Worm (Caenorhabditis elegans) whole organism, young adult: ENCODE measurements around the gene hecw-1.
A peak's percentile ranks its signal among the peaks of the same experiment; 100 is the strongest.

ENCODE experiments used
- B0019.2 ChIP-seq: fragments of 200-800 bp; sonication (Bioruptor generic); conservative IDR thresholded peaks from 2 replicates; pipeline ENCODE4 v1.3.6; 2022; ENCODE audit warnings: missing genetic modification reagents, missing genetic modification characterization, missing compliant biosample characterization
- B0035.1 ChIP-seq: sonication (generic microtip); optimal IDR thresholded peaks from 2 replicates; lab custom pipeline; 2016; ENCODE audit warnings: missing genetic modification characterization, mild to moderate bottlenecking, missing compliant biosample characterization, missing genotype, missing genetic modification reagents
- B0336.3 ChIP-seq: fragments of 200-800 bp; sonication (Bioruptor generic); IDR thresholded peaks from 2 replicates; pipeline ENCODE4 v1.3.6; 2022; ENCODE audit warnings: missing genetic modification characterization, missing compliant biosample characterization
- C17E4.6 ChIP-seq: fragments of 200-800 bp; sonication (Bioruptor generic); IDR thresholded peaks from 2 replicates; pipeline ENCODE4 v1.3.6; 2022; ENCODE audit warnings: missing genetic modification reagents, missing genetic modification characterization, missing compliant biosample characterization
- F10E7.11 ChIP-seq: sonication (generic microtip); optimal IDR thresholded peaks from 2 replicates; lab custom pipeline; 2017; ENCODE audit warnings: mild to moderate bottlenecking, missing genetic modification characterization, moderate library complexity, missing compliant biosample characterization
- F23B12.7 ChIP-seq: sonication (generic microtip); optimal IDR thresholded peaks from 2 replicates; lab custom pipeline; 2017; ENCODE audit warnings: missing genetic modification characterization, mild to moderate bottlenecking, missing compliant biosample characterization, antibody characterized with exemption, moderate library complexity; ENCODE audit not compliant: insufficient read depth
- F55B11.4 ChIP-seq: sonication (generic microtip); optimal IDR thresholded peaks from 2 replicates; lab custom pipeline; 2016; ENCODE audit warnings: missing compliant biosample characterization, missing genetic modification characterization, borderline replicate concordance; ENCODE audit not compliant: insufficient read depth
- K11D2.4 ChIP-seq: fragments of 200-800 bp; sonication (Bioruptor generic); IDR thresholded peaks from 2 replicates; pipeline ENCODE4 v1.3.6; 2022; ENCODE audit warnings: missing genetic modification reagents, missing genetic modification characterization, missing compliant biosample characterization
- T26A5.8 ChIP-seq: sonication (generic microtip); optimal IDR thresholded peaks from 2 replicates; lab custom pipeline; 2016; ENCODE audit warnings: missing genetic modification characterization, missing compliant biosample characterization
- Y53F4B.3 ChIP-seq: fragments of 200-800 bp; sonication (Bioruptor generic); IDR thresholded peaks from 2 replicates; pipeline ENCODE4 v1.3.6; 2022; ENCODE audit warnings: missing genetic modification reagents, missing genetic modification characterization, missing compliant biosample characterization
- Y56A3A.18 ChIP-seq: fragments of 200-800 bp; sonication (Bioruptor generic); IDR thresholded peaks from 2 replicates; pipeline ENCODE4 v1.3.6; 2022; ENCODE audit warnings: missing genetic modification reagents, missing genetic modification characterization, missing compliant biosample characterization
- Y67H2A.10 ChIP-seq: fragments of 200-800 bp; sonication (Bioruptor generic); conservative IDR thresholded peaks from 2 replicates; pipeline ENCODE4 v1.3.6; 2022; ENCODE audit warnings: missing genetic modification reagents, missing genetic modification characterization, missing compliant biosample characterization
- Y95B8A.8 ChIP-seq: fragments of 200-800 bp; sonication (Bioruptor generic); IDR thresholded peaks from 2 replicates; pipeline ENCODE4 v1.3.6; 2022; ENCODE audit warnings: missing genetic modification reagents, missing genetic modification characterization, missing compliant biosample characterization
- ZK185.1 ChIP-seq: sonication (generic microtip); optimal IDR thresholded peaks from 2 replicates; lab custom pipeline; 2016; ENCODE audit warnings: mild to moderate bottlenecking, missing genetic modification characterization, missing compliant biosample characterization; ENCODE audit not compliant: poor library complexity, severe bottlenecking
- akir-1 ChIP-seq: fragments of 200-800 bp; sonication (Bioruptor generic); optimal IDR thresholded peaks from 2 replicates; lab custom pipeline; 2018; ENCODE audit warnings: mild to moderate bottlenecking, missing genetic modification characterization, moderate library complexity, missing compliant biosample characterization
- ama-1 ChIP-seq, 3 experiments: fragments of 150-350 bp in 1 of 3; sonication (generic microtip) in 2 of 3; optimal IDR thresholded peaks; 2 replicates each; lab custom pipeline; 2014 to 2018; ENCODE audit warnings: missing biosample characterization in 2 of 3, missing genetic modification characterization in 2 of 3, missing genetic modification reagents in 2 of 3
- atf-7 ChIP-seq: sonication (generic microtip); optimal IDR thresholded peaks from 2 replicates; lab custom pipeline; 2017; ENCODE audit warnings: mild to moderate bottlenecking, missing genetic modification characterization, missing compliant biosample characterization
- attf-5 ChIP-seq: fragments of 200-800 bp; sonication (Bioruptor generic); optimal IDR thresholded peaks from 2 replicates; lab custom pipeline; 2018; ENCODE audit warnings: mild to moderate bottlenecking, missing genetic modification characterization, missing compliant biosample characterization
- bed-2 ChIP-seq: fragments of 200-800 bp; sonication (Bioruptor generic); IDR thresholded peaks from 2 replicates; pipeline ENCODE4 v1.3.6; 2022; ENCODE audit warnings: missing genetic modification reagents, missing genetic modification characterization, missing compliant biosample characterization
- ceh-58 ChIP-seq: fragments of 200-800 bp; sonication (Bioruptor generic); IDR thresholded peaks from 2 replicates; pipeline ENCODE4 v1.3.6; 2022; ENCODE audit warnings: missing genetic modification characterization, missing compliant biosample characterization
- ceh-79 ChIP-seq: sonication (generic microtip); optimal IDR thresholded peaks from 2 replicates; lab custom pipeline; 2017; ENCODE audit warnings: mild to moderate bottlenecking, missing genetic modification characterization, missing compliant biosample characterization
- ceh-91 ChIP-seq: fragments of 200-800 bp; sonication (Bioruptor generic); IDR thresholded peaks from 2 replicates; pipeline ENCODE4 v1.3.6; 2022; ENCODE audit warnings: missing genetic modification reagents, missing genetic modification characterization, missing compliant biosample characterization
- efl-1 ChIP-seq: fragments of 150-350 bp; optimal IDR thresholded peaks from 2 replicates; lab custom pipeline; 2014; ENCODE audit warnings: missing biosample characterization, missing genetic modification reagents, missing genetic modification characterization
- egrh-3 ChIP-seq: fragments of 200-800 bp; sonication (Bioruptor generic); IDR thresholded peaks from 2 replicates; pipeline ENCODE4 v1.3.6; 2022; ENCODE audit warnings: missing genetic modification reagents, missing genetic modification characterization, missing compliant biosample characterization
- ekl-4 ChIP-seq: fragments of 200-800 bp; sonication (Bioruptor generic); IDR thresholded peaks from 2 replicates; pipeline ENCODE4 v1.3.6; 2022; ENCODE audit warnings: missing genetic modification reagents, missing genetic modification characterization, missing compliant biosample characterization
- fkh-3 ChIP-seq: sonication (generic microtip); optimal IDR thresholded peaks from 2 replicates; lab custom pipeline; 2016; ENCODE audit warnings: mild to moderate bottlenecking, missing genetic modification characterization, missing compliant biosample characterization
- hmg-1.2 ChIP-seq: fragments of 200-800 bp; sonication (Bioruptor generic); IDR thresholded peaks from 2 replicates; pipeline ENCODE4 v1.3.6; 2022; ENCODE audit warnings: missing genetic modification reagents, missing genetic modification characterization, missing compliant biosample characterization
- hsf-1 ChIP-seq: fragments of 200-800 bp; sonication (Bioruptor generic); IDR thresholded peaks from 2 replicates; pipeline ENCODE4 v1.3.6; 2022; ENCODE audit warnings: missing genetic modification reagents, missing genetic modification characterization, missing compliant biosample characterization
- let-607 ChIP-seq, 2 experiments: fragments of 200-800 bp in 1 of 2; sonication (Bioruptor generic) in 1 of 2; sonication (generic microtip) in 1 of 2; optimal IDR thresholded peaks; 2 replicates each; lab custom pipeline; 2016 to 2018; ENCODE audit warnings: mild to moderate bottlenecking in 2 of 2, missing compliant biosample characterization in 2 of 2, missing genetic modification characterization in 2 of 2, moderate library complexity in 2 of 2, missing genotype in 1 of 2
- lin-35 ChIP-seq, 3 experiments: fragments of 150-350 bp in 2 of 3; sonication (generic microtip) in 1 of 3; optimal IDR thresholded peaks; 2 replicates each; lab custom pipeline; 2014 to 2018; ENCODE audit warnings: missing biosample characterization in 3 of 3, missing genetic modification characterization in 3 of 3, missing genetic modification reagents in 3 of 3
- madf-10 ChIP-seq: sonication (generic microtip); optimal IDR thresholded peaks from 2 replicates; lab custom pipeline; 2016; ENCODE audit warnings: mild to moderate bottlenecking, missing genetic modification characterization, missing compliant biosample characterization
- madf-3 ChIP-seq: fragments of 200-800 bp; sonication (Bioruptor generic); IDR thresholded peaks from 2 replicates; pipeline ENCODE4 v1.3.6; 2022; ENCODE audit warnings: missing genetic modification reagents, missing genetic modification characterization, missing compliant biosample characterization
- nfya-1 ChIP-seq: sonication (generic microtip); optimal IDR thresholded peaks from 2 replicates; lab custom pipeline; 2017; ENCODE audit warnings: antibody characterized with exemption, missing compliant biosample characterization, missing genetic modification characterization, borderline replicate concordance; ENCODE audit not compliant: insufficient read depth
- nfyb-1 ChIP-seq: fragments of 200-800 bp; sonication (Bioruptor generic); IDR thresholded peaks from 2 replicates; pipeline ENCODE4 v1.3.6; 2022; ENCODE audit warnings: missing genetic modification reagents, missing genetic modification characterization, missing compliant biosample characterization
- nhr-120 ChIP-seq: fragments of 200-800 bp; sonication (Bioruptor generic); IDR thresholded peaks from 2 replicates; pipeline ENCODE4 v1.3.6; 2022; ENCODE audit warnings: missing genetic modification characterization, missing compliant biosample characterization
- nhr-80 ChIP-seq: sonication (generic microtip); optimal IDR thresholded peaks from 2 replicates; lab custom pipeline; 2016; ENCODE audit warnings: missing genetic modification characterization, missing compliant biosample characterization
- rec-8 ChIP-seq, 2 experiments: sonication (generic microtip); optimal IDR thresholded peaks; 2 replicates each; lab custom pipeline; 2016; ENCODE audit warnings: mild to moderate bottlenecking in 2 of 2, missing genetic modification characterization in 2 of 2, missing genetic modification reagents in 2 of 2, missing genotype in 2 of 2, missing biosample characterization in 1 of 2, missing compliant biosample characterization in 1 of 2, moderate library complexity in 1 of 2
- repo-1 ChIP-seq: sonication (generic microtip); optimal IDR thresholded peaks from 2 replicates; lab custom pipeline; 2017; ENCODE audit warnings: mild to moderate bottlenecking, missing genetic modification characterization, missing compliant biosample characterization
- rpc-1 ChIP-seq, 2 experiments: fragments of 150-350 bp in 1 of 2; sonication (generic microtip) in 1 of 2; optimal IDR thresholded peaks; 2 replicates each; lab custom pipeline; 2014 to 2018; ENCODE audit warnings: missing biosample characterization in 1 of 2, missing genetic modification characterization in 1 of 2, missing genetic modification reagents in 1 of 2, missing genotype in 1 of 2
- sea-2 ChIP-seq: fragments of 200-800 bp; sonication (Bioruptor generic); IDR thresholded peaks from 2 replicates; pipeline ENCODE4 v1.3.6; 2022; ENCODE audit warnings: missing genetic modification characterization, missing compliant biosample characterization
- snpc-4 ChIP-seq, 5 experiments: fragments of 150-350 bp in 1 of 5; sonication (generic microtip) in 4 of 5; optimal IDR thresholded peaks; 2 replicates each; lab custom pipeline; 2014 to 2018; ENCODE audit warnings: missing genetic modification characterization in 5 of 5, missing biosample characterization in 3 of 5, antibody characterized with exemption in 2 of 5, mild to moderate bottlenecking in 2 of 5, missing compliant biosample characterization in 2 of 5, missing genotype in 2 of 5, moderate library complexity in 2 of 5, missing genetic modification reagents in 1 of 5
- sptf-2 ChIP-seq: fragments of 200-800 bp; sonication (Bioruptor generic); optimal IDR thresholded peaks from 2 replicates; lab custom pipeline; 2018; ENCODE audit warnings: mild to moderate bottlenecking, missing genetic modification characterization, missing compliant biosample characterization
- tbx-9 ChIP-seq: sonication (generic microtip); optimal IDR thresholded peaks from 2 replicates; lab custom pipeline; 2016; ENCODE audit warnings: borderline replicate concordance, missing genetic modification characterization, inconsistent platforms, missing compliant biosample characterization
- tlf-1 ChIP-seq: fragments of 200-800 bp; sonication (Bioruptor generic); optimal IDR thresholded peaks from 2 replicates; lab custom pipeline; 2018; ENCODE audit warnings: mild to moderate bottlenecking, missing genetic modification characterization, missing compliant biosample characterization
- zim-3 ChIP-seq: sonication (generic microtip); optimal IDR thresholded peaks from 2 replicates; lab custom pipeline; 2017; ENCODE audit warnings: mild to moderate bottlenecking, missing genetic modification characterization, moderate library complexity, missing compliant biosample characterization
- ztf-22 ChIP-seq: fragments of 200-800 bp; sonication (Bioruptor generic); optimal IDR thresholded peaks from 2 replicates; lab custom pipeline; 2018; ENCODE audit warnings: mild to moderate bottlenecking, missing genetic modification characterization, moderate library complexity, missing compliant biosample characterization
- ztf-3 ChIP-seq: fragments of 200-800 bp; sonication (Bioruptor generic); optimal IDR thresholded peaks from 2 replicates; lab custom pipeline; 2018; ENCODE audit warnings: mild to moderate bottlenecking, missing genetic modification characterization, missing compliant biosample characterization

Gene hecw-1

ce11 chrIII:3426741-3427140, 37.0 kb upstream of the hecw-1 start (continued):
- TF ChIP-seq Y67H2A.10 (no peak), ceh-58 (GFP tag; lab: Robert Waterston, UW) (no peak), tbx-9 (tag; lab: Kevin White, UChicago) (no peak), madf-3 (GFP tag; lab: Robert Waterston, UW) (no peak), ama-1 (optimal IDR thresholded peaks at IDR 0.05; lab: Kevin White, UChicago) (no peak), ama-1 (GFP tag; optimal IDR thresholded peaks at IDR 0.05; lab: Kevin White, UChicago) (no peak), B0035.1 (tag; lab: Kevin White, UChicago) (no peak), hsf-1 (no peak), sea-2 (GFP tag; lab: Robert Waterston, UW) (no peak), repo-1 (tag; lab: Kevin White, UChicago) (peak; percentile 43), ZK185.1 (tag; lab: Kevin White, UChicago) (no peak), F10E7.11 (tag; lab: Kevin White, UChicago) (no peak), F55B11.4 (tag; lab: Kevin White, UChicago) (no peak), zim-3 (no peak), sptf-2 (GFP tag; lab: Kevin White, UChicago) (no peak), nfya-1 (tag; lab: Kevin White, UChicago) (no peak), lin-35 (GFP tag; optimal IDR thresholded peaks at IDR 0.05; lab: Kevin White, UChicago) (no peak), fkh-3 (tag; lab: Kevin White, UChicago) (no peak), T26A5.8 (tag; lab: Kevin White, UChicago) (no peak), snpc-4 (GFP tag; optimal IDR thresholded peaks at IDR 0.05; lab: Kevin White, UChicago) (no peak), snpc-4 (tag; optimal IDR thresholded peaks at IDR 0.05; lab: Kevin White, UChicago) (peak in 1 of 4 experiments; percentile 5), B0336.3 (0 out of 2 replicates have a peak, but pooled peaks have one; percentile 13), C17E4.6 (GFP tag; lab: Robert Waterston, UW) (no peak), K11D2.4 (GFP tag; lab: Robert Waterston, UW) (no peak), let-607 (tag; optimal IDR thresholded peaks at IDR 0.05; lab: Kevin White, UChicago) (no peak), egrh-3 (GFP tag; lab: Robert Waterston, UW) (peak; percentile 64; the same call in 1 of the 2 replicates), ztf-22 (no peak), bed-2 (no peak), B0019.2 (no peak), rec-8 (tag; optimal IDR thresholded peaks at IDR 0.05; lab: Kevin White, UChicago) (no peak), Y56A3A.18 (GFP tag; lab: Robert Waterston, UW) (0 out of 2 replicates have a peak, but pooled peaks have one; percentile 42), nhr-80 (tag; lab: Kevin White, UChicago) (no peak), tlf-1 (GFP tag; lab: Kevin White, UChicago) (no peak), nfyb-1 (GFP tag; lab: Robert Waterston, UW) (peak; percentile 62; the same call in 1 of the 2 replicates), madf-10 (tag; lab: Kevin White, UChicago) (no peak), ceh-91 (GFP tag; lab: Robert Waterston, UW) (no peak), ceh-79 (tag; lab: Kevin White, UChicago) (no peak), ztf-3 (GFP tag; lab: Kevin White, UChicago) (no peak), nhr-120 (no peak), ekl-4 (peak; percentile 65; the same call in 1 of the 2 replicates), Y95B8A.8 (GFP tag; lab: Robert Waterston, UW) (no peak), Y53F4B.3 (no peak), akir-1 (no peak), efl-1 (GFP tag; lab: Kevin White, UChicago) (no peak), attf-5 (GFP tag; lab: Kevin White, UChicago) (peak; percentile 20), hmg-1.2 (GFP tag; lab: Robert Waterston, UW) (peak; percentile 34; the same call in 1 of the 2 replicates), atf-7 (tag; lab: Kevin White, UChicago) (no peak), F23B12.7 (tag; lab: Kevin White, UChicago) (no peak), rpc-1 (optimal IDR thresholded peaks at IDR 0.05; lab: Kevin White, UChicago) (peak; percentile 55), rpc-1 (tag; optimal IDR thresholded peaks at IDR 0.05; lab: Kevin White, UChicago) (peak; percentile 71)
